Worm (Caenorhabditis elegans): ENCODE data around the gene K04C1.2.

- TF ChIP-seq ref-1 (GFP tag; conservative IDR thresholded peaks at IDR 0.05) (no peak), klf-2 (GFP tag; conservative IDR thresholded peaks at IDR 0.05) (no peak), cog-1 (tag; optimal IDR thresholded peaks at IDR 0.05) (no peak)
Measured at ce11 chrX:14234366-14234765, 4.1 kb upstream of the K04C1.2 start, which contains the start of gene srg-36.
